Fruit fly (Drosophila melanogaster) whole organism, embryonic: ENCODE results near the gene CG7514.

Experiments used
- BEAF-32 ChIP-seq: fragments of 200-800 bp; sonication (Bioruptor generic); optimal IDR thresholded peaks from 3 replicates; lab custom pipeline; 2017; ENCODE audit warnings: missing biosample characterization, missing genetic modification characterization, mild to moderate bottlenecking, moderate library complexity, missing genetic modification reagents
- CG4328 ChIP-seq: fragments of 200-800 bp; sonication (Bioruptor generic); optimal IDR thresholded peaks from 3 replicates; lab custom pipeline; 2017; ENCODE audit warnings: missing biosample characterization, missing genetic modification reagents, missing genetic modification characterization
- CG4854 ChIP-seq: fragments of 200-800 bp; sonication (Bioruptor generic); optimal IDR thresholded peaks from 2 replicates; lab custom pipeline; 2016; ENCODE audit warnings: missing biosample characterization, missing genetic modification characterization, inconsistent platforms
- Hr51 ChIP-seq, 2 experiments: fragments of 200-800 bp; sonication (Bioruptor generic); optimal IDR thresholded peaks; 2 replicates in 1 of 2; 3 replicates in 1 of 2; lab custom pipeline; 2016 to 2018; ENCODE audit warnings: missing biosample characterization in 2 of 2, missing genetic modification characterization in 2 of 2, mild to moderate bottlenecking in 1 of 2, moderate library complexity in 1 of 2
- Hsf ChIP-seq: fragments of 200-800 bp; sonication (Bioruptor generic); optimal IDR thresholded peaks from 3 replicates; lab custom pipeline; 2016; ENCODE audit warnings: missing biosample characterization, missing genetic modification characterization
- Nf-YC ChIP-seq: fragments of 200-800 bp; optimal IDR thresholded peaks from 3 replicates; lab custom pipeline; 2019; ENCODE audit warnings: missing biosample characterization, mild to moderate bottlenecking, missing genetic modification characterization, moderate library complexity
- ara ChIP-seq: fragments of 200-800 bp; sonication (Bioruptor generic); IDR thresholded peaks from 2 replicates; pipeline ENCODE4 v1.3.6; 2022; ENCODE audit warnings: missing biosample characterization, missing genetic modification characterization
- grau ChIP-seq: fragments of 200-800 bp; optimal IDR thresholded peaks from 3 replicates; lab custom pipeline; 2019; ENCODE audit warnings: missing biosample characterization, mild to moderate bottlenecking, missing genetic modification characterization, moderate library complexity
- psq ChIP-seq: fragments of 200-800 bp; sonication (Bioruptor generic); optimal IDR thresholded peaks from 2 replicates; lab custom pipeline; 2017; ENCODE audit warnings: missing biosample characterization, missing genetic modification characterization
- sd ChIP-seq: fragments of 200-800 bp; sonication (Bioruptor generic); optimal IDR thresholded peaks from 3 replicates; lab custom pipeline; 2018; ENCODE audit warnings: missing biosample characterization, mild to moderate bottlenecking, missing genetic modification characterization, moderate library complexity
- sima ChIP-seq: fragments of 200-800 bp; sonication (Bioruptor generic); optimal IDR thresholded peaks from 2 replicates; lab custom pipeline; 2016; ENCODE audit warnings: missing biosample characterization, missing genetic modification characterization
- vvl ChIP-seq: fragments of 200-800 bp; sonication (Bioruptor generic); IDR thresholded peaks from 2 replicates; pipeline ENCODE4 v1.3.6; 2022; ENCODE audit warnings: missing biosample characterization, missing genetic modification characterization

- TF ChIP-seq vvl (GFP tag; lab: Robert Waterston, UW): no peak
- no peak for TF ChIP-seq sd
- TF ChIP-seq sima (GFP tag; lab: Kevin White, UChicago): no peak
- TF ChIP-seq psq: no peak
- TF ChIP-seq BEAF-32: no peak
- TF ChIP-seq Hsf: no peak
- TF ChIP-seq grau (tag; lab: Kevin White, UChicago): no peak
- TF ChIP-seq Nf-YC: no peak
- no peak for TF ChIP-seq Hr51 (GFP tag; optimal IDR thresholded peaks at IDR 0.05; lab: Kevin White, UChicago)
- TF ChIP-seq ara: no peak
- TF ChIP-seq CG4328 (GFP tag; lab: Kevin White, UChicago): no peak
- no peak for TF ChIP-seq CG4854
Observed at dm6 chr3L:4677532-4677931, 11.0 kb downstream of the CG7514 start, which contains the start of gene CG34266.
